Fruit fly (Drosophila melanogaster): ENCODE data around the gene Wdr24.
A peak's percentile ranks its signal among the peaks of the same experiment; 100 is the strongest.

The Wdr24 gene

dm6 chr3R:29782367-29782766 lies 37.5 kb upstream of the Wdr24 start (continued):
- TF ChIP-seq slou (GFP tag; optimal IDR thresholded peaks at IDR 0.05) (no peak), eyg (GFP tag; optimal IDR thresholded peaks at IDR 0.05) (no peak), CG8281 (tag; optimal IDR thresholded peaks at IDR 0.05) (no peak), CG12659 (GFP tag; optimal IDR thresholded peaks at IDR 0.05) (no peak), bcd (GFP tag; optimal IDR thresholded peaks at IDR 0.05) (no peak), CG13296 (GFP tag; optimal IDR thresholded peaks at IDR 0.05) (peak; percentile 50), CG3838 (GFP tag; optimal IDR thresholded peaks at IDR 0.05) (no peak), CG30403 (GFP tag; optimal IDR thresholded peaks at IDR 0.05) (no peak), gt (GFP tag; IDR thresholded peaks at IDR 0.05) (no peak), CG10565 (GFP tag; optimal IDR thresholded peaks at IDR 0.05) (no peak), CG12744 (GFP tag; optimal IDR thresholded peaks at IDR 0.05) (no peak), Bteb2 (GFP tag; optimal IDR thresholded peaks at IDR 0.05) (no peak), CG17186 (GFP tag; optimal IDR thresholded peaks at IDR 0.05) (no peak), CG16863 (GFP tag; optimal IDR thresholded peaks at IDR 0.05) (no peak), cwo (GFP tag; optimal IDR thresholded peaks at IDR 0.05) (peak; percentile 34), CG6175 (GFP tag; IDR thresholded peaks at IDR 0.05) (no peak), CG10274 (GFP tag; optimal IDR thresholded peaks at IDR 0.05) (no peak), sens (GFP tag) (peak; percentile 42), CG33557 (GFP tag; optimal IDR thresholded peaks at IDR 0.05) (no peak), CG11696 (GFP tag; IDR thresholded peaks at IDR 0.05) (no peak), CG14860 (GFP tag; IDR thresholded peaks at IDR 0.05; ENCODE audit: partially characterized antibody) (no peak), CG10366 (GFP tag; IDR thresholded peaks at IDR 0.05) (no peak), sc (optimal IDR thresholded peaks at IDR 0.05) (no peak), sc (GFP tag; optimal IDR thresholded peaks at IDR 0.05) (no peak), yki (optimal IDR thresholded peaks at IDR 0.05) (no peak), CG7963 (GFP tag; IDR thresholded peaks at IDR 0.05; ENCODE audit: partially characterized antibody) (0 out of 3 replicates have a peak, but pooled peaks have one; percentile 37), ERR (GFP tag; optimal IDR thresholded peaks at IDR 0.05) (peak; percentile 16), Asciz (GFP tag; optimal IDR thresholded peaks at IDR 0.05) (no peak), CG4730 (GFP tag; IDR thresholded peaks at IDR 0.05) (no peak), CG31441 (GFP tag; IDR thresholded peaks at IDR 0.05) (no peak), amos (GFP tag; IDR thresholded peaks at IDR 0.05; ENCODE audit: partially characterized antibody) (peak; percentile 64; the same call in 1 of the 2 replicates), Lpt (GFP tag; optimal IDR thresholded peaks at IDR 0.05) (no peak), CG1233 (GFP tag; optimal IDR thresholded peaks at IDR 0.05) (peak; percentile 12), Hsf (GFP tag; optimal IDR thresholded peaks at IDR 0.05) (no peak), row (GFP tag; IDR thresholded peaks at IDR 0.05) (no peak), CG31388 (GFP tag; optimal IDR thresholded peaks at IDR 0.05) (no peak), CG6791 (GFP tag; IDR thresholded peaks at IDR 0.05; ENCODE audit: partially characterized antibody) (no peak), CG1832 (GFP tag; optimal IDR thresholded peaks at IDR 0.05) (no peak), sim (GFP tag; IDR thresholded peaks at IDR 0.05) (no peak), CG12299 (tag; optimal IDR thresholded peaks at IDR 0.05) (no peak), Nf-YA (GFP tag; IDR thresholded peaks at IDR 0.05) (0 out of 2 replicates have a peak, but pooled peaks have one; percentile 14), Ada2b (GFP tag; IDR thresholded peaks at IDR 0.05) (no peak), so (GFP tag; IDR thresholded peaks at IDR 0.05) (0 out of 3 replicates have a peak, but pooled peaks have one; percentile 29), HLH3B (GFP tag; IDR thresholded peaks at IDR 0.05) (peak; percentile 9; the same call in 1 of the 2 replicates), Tbp (GFP tag; optimal IDR thresholded peaks at IDR 0.05) (no peak), CG8359 (GFP tag; optimal IDR thresholded peaks at IDR 0.05; ENCODE audit: borderline replicate concordance) (no peak), fru (optimal IDR thresholded peaks at IDR 0.05) (no peak), cato (GFP tag; optimal IDR thresholded peaks at IDR 0.05; ENCODE audit: borderline replicate concordance) (no peak), disco-r (GFP tag; optimal IDR thresholded peaks at IDR 0.05) (no peak), CG1647 (GFP tag; optimal IDR thresholded peaks at IDR 0.05) (no peak), tio (GFP tag; optimal IDR thresholded peaks at IDR 0.05) (no peak), CG10543 (GFP tag; optimal IDR thresholded peaks at IDR 0.05) (peak; percentile 22), sna (GFP tag; IDR thresholded peaks at IDR 0.05; ENCODE audit: partially characterized antibody) (peak; percentile 69)
